Worm (Caenorhabditis elegans): ENCODE measurements around the gene adt-1.
A peak's percentile ranks its signal among the peaks of the same experiment; 100 is the strongest.

Gene adt-1

DNA sequence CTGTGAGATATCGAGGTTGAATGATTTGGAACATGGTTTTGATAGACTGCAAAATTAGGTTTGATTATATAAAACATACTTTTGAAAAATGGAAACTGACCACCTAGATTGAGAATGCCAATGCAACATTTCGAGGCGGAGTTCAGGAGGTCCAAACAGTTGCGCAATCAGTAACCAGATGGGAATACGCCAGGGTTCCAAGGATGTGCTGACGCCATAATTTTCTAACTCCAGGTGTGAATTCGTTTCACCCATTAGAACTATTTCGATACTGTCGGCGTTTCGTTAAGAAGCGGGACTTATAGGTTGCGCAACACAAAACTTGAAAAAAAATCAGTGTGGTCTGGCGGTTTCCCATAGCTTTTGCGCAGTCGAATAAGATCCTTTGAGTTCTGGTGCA lies 18.8 kb upstream of the adt-1 start, which contains the start of gene C02B4.3:
TSS of gene C02B4.3 (minus strand) at position 34 of the 400 bp plus-strand sequence.
- TF ChIP-seq ceh-82 (tag; optimal IDR thresholded peaks at IDR 0.05) (no peak), F13H6.1 (tag; optimal IDR thresholded peaks at IDR 0.05) (no peak), nhr-21 (tag; optimal IDR thresholded peaks at IDR 0.05) (no peak), crh-2 (tag; optimal IDR thresholded peaks at IDR 0.05) (no peak), aly-2 (tag; optimal IDR thresholded peaks at IDR 0.05) (no peak), dmd-4 (tag; optimal IDR thresholded peaks at IDR 0.05) (no peak), unc-62 (GFP tag; optimal IDR thresholded peaks at IDR 0.05) (no peak), sem-4 (tag; optimal IDR thresholded peaks at IDR 0.05) (no peak), elt-1 (tag; optimal IDR thresholded peaks at IDR 0.05) (no peak), fos-1 (tag; optimal IDR thresholded peaks at IDR 0.05) (no peak), gmeb-1 (tag; optimal IDR thresholded peaks at IDR 0.05) (no peak), egl-27 (tag; optimal IDR thresholded peaks at IDR 0.05) (no peak), nhr-11 (tag; optimal IDR thresholded peaks at IDR 0.05) (no peak), lin-13 (GFP tag; optimal IDR thresholded peaks at IDR 0.05) (no peak), skn-1 (tag; optimal IDR thresholded peaks at IDR 0.05) (no peak)

DNA sequence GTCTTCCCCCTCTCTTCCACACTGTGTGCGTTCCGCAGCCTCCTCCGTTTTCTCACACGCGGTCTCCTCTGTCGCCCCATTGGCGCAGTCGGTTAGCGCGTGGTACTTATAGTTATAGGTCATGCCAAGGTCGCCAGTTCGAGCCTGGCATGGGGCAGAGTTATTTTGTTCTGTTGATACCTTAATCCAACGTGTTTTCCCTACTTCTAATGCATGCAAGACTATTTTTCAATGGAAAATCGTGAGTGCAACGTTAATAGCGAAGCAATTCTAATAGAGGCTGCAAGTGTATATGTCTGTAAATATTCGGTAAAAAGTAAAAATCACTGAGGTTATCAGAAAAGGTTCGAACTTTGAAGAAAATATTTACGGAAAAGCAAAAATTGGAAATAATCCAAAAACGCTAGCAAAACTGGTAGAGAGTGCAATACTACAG lies 17.5 kb upstream of the adt-1 start:
- TF ChIP-seq dmd-4 (tag; optimal IDR thresholded peaks at IDR 0.05) (no peak), gmeb-1 (tag; optimal IDR thresholded peaks at IDR 0.05) (peak; percentile 10), crh-2 (tag; optimal IDR thresholded peaks at IDR 0.05) (peak; percentile 41), nhr-129 (tag; optimal IDR thresholded peaks at IDR 0.05) (no peak), unc-39 (tag; optimal IDR thresholded peaks at IDR 0.05) (no peak), lin-11 (tag; optimal IDR thresholded peaks at IDR 0.05) (peak; percentile 48), fos-1 (tag; optimal IDR thresholded peaks at IDR 0.05) (peak; percentile 61), alr-1 (tag; optimal IDR thresholded peaks at IDR 0.05) (no peak), ztf-4 (tag; optimal IDR thresholded peaks at IDR 0.05) (no peak), R02D3.7 (tag; optimal IDR thresholded peaks at IDR 0.05) (no peak), nhr-11 (tag; optimal IDR thresholded peaks at IDR 0.05) (no peak), sma-9 (GFP tag; optimal IDR thresholded peaks at IDR 0.05) (peak; percentile 78), sma-9 (tag; optimal IDR thresholded peaks at IDR 0.05) (no peak), nhr-23 (tag; optimal IDR thresholded peaks at IDR 0.05) (no peak), mdl-1 (tag; optimal IDR thresholded peaks at IDR 0.05) (peak in 1 of 2 experiments; percentile 35), aly-2 (tag; optimal IDR thresholded peaks at IDR 0.05) (no peak), sma-3 (GFP tag; optimal IDR thresholded peaks at IDR 0.05) (peak; percentile 70), ZK546.5 (tag; optimal IDR thresholded peaks at IDR 0.05) (no peak), peb-1 (tag; optimal IDR thresholded peaks at IDR 0.05) (no peak), lsy-2 (tag; optimal IDR thresholded peaks at IDR 0.05) (peak in 1 of 2 experiments; percentile 46), C34F6.9 (tag; optimal IDR thresholded peaks at IDR 0.05) (peak; percentile 44), zag-1 (tag; optimal IDR thresholded peaks at IDR 0.05) (no peak), nhr-25 (tag; optimal IDR thresholded peaks at IDR 0.05) (peak; percentile 38), unc-55 (GFP tag; optimal IDR thresholded peaks at IDR 0.05) (peak; percentile 52), Y55F3AM.14 (GFP tag; optimal IDR thresholded peaks at IDR 0.05) (peak; percentile 9), ceh-82 (tag; optimal IDR thresholded peaks at IDR 0.05) (no peak), F13H6.1 (tag; optimal IDR thresholded peaks at IDR 0.05) (peak; percentile 67), nhr-21 (tag; optimal IDR thresholded peaks at IDR 0.05) (peak; percentile 73)

ce11 chrX:12663114-12663513 lies 15.5 kb upstream of the adt-1 start:
- TF ChIP-seq lsy-2 (tag; optimal IDR thresholded peaks at IDR 0.05) (peak in 1 of 2 experiments; percentile 14), ztf-4 (tag; optimal IDR thresholded peaks at IDR 0.05) (peak; percentile 0), nhr-25 (tag; optimal IDR thresholded peaks at IDR 0.05) (peak; percentile 4), ceh-16 (tag; optimal IDR thresholded peaks at IDR 0.05) (no peak), Y55F3AM.14 (GFP tag; optimal IDR thresholded peaks at IDR 0.05) (no peak)

DNA sequence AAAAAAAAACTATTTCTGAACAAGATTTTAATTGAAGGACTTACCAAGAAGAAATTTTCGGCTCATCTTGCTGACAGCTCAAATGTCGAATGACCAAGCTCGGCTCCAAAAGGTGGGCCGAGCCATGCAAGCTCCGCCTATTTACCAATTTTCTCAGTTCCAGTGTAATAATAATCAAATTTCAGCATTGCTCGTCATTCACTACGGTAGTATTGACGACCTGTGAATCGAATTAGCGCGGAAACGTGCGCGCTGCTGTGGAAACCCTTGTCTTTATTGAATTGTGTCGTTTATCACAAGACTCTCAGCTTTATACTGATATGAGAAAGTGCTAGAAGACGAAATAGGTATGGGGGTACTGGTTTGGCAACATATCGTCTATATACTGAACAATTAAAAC lies 15.1 kb upstream of the adt-1 start, which contains the start of gene nlp-76:
TSS of gene nlp-76 (minus strand) at position 367 of the 400 bp plus-strand sequence.
- TF ChIP-seq C34F6.9 (tag; optimal IDR thresholded peaks at IDR 0.05) (no peak), crh-2 (tag; optimal IDR thresholded peaks at IDR 0.05) (peak; percentile 34), nhr-77 (tag; optimal IDR thresholded peaks at IDR 0.05) (no peak), mab-5 (tag; optimal IDR thresholded peaks at IDR 0.05) (no peak), unc-39 (tag; optimal IDR thresholded peaks at IDR 0.05) (no peak), sma-3 (GFP tag; optimal IDR thresholded peaks at IDR 0.05) (peak; percentile 10), nhr-237 (tag; optimal IDR thresholded peaks at IDR 0.05) (no peak), F13H6.1 (tag; optimal IDR thresholded peaks at IDR 0.05) (no peak), nhr-25 (tag; optimal IDR thresholded peaks at IDR 0.05) (no peak), nhr-129 (tag; optimal IDR thresholded peaks at IDR 0.05) (peak; percentile 47), aly-2 (tag; optimal IDR thresholded peaks at IDR 0.05) (no peak), peb-1 (tag; optimal IDR thresholded peaks at IDR 0.05) (no peak), ama-1 (optimal IDR thresholded peaks at IDR 0.05) (peak; percentile 93), ztf-11 (tag; optimal IDR thresholded peaks at IDR 0.05) (no peak), dmd-4 (tag; optimal IDR thresholded peaks at IDR 0.05) (no peak), gmeb-1 (tag; optimal IDR thresholded peaks at IDR 0.05) (no peak), nhr-21 (tag; optimal IDR thresholded peaks at IDR 0.05) (no peak), ceh-16 (tag; optimal IDR thresholded peaks at IDR 0.05) (no peak), lin-11 (tag; optimal IDR thresholded peaks at IDR 0.05) (peak; percentile 62), lsy-2 (tag; optimal IDR thresholded peaks at IDR 0.05) (no peak), unc-55 (GFP tag; optimal IDR thresholded peaks at IDR 0.05) (no peak), zag-1 (tag; optimal IDR thresholded peaks at IDR 0.05) (no peak), sma-9 (GFP tag; optimal IDR thresholded peaks at IDR 0.05) (peak; percentile 16), sma-9 (tag; optimal IDR thresholded peaks at IDR 0.05) (no peak)
